Worm (Caenorhabditis elegans) whole organism, young adult: Measurements from ENCODE around the gene ZK1010.12.

ENCODE experiments used
- D2030.7 ChIP-seq: fragments of 200-800 bp; sonication (Bioruptor generic); IDR thresholded peaks from 2 replicates; pipeline ENCODE4 v1.3.6; 2022; ENCODE audit warnings: missing genetic modification reagents, missing genetic modification characterization, missing compliant biosample characterization
- F33H1.4 ChIP-seq: fragments of 200-800 bp; sonication (Bioruptor generic); IDR thresholded peaks from 2 replicates; pipeline ENCODE4 v1.3.6; 2022; ENCODE audit warnings: missing genetic modification reagents, missing genetic modification characterization, missing compliant biosample characterization
- F57A8.1 ChIP-seq: fragments of 200-800 bp; sonication (Bioruptor generic); optimal IDR thresholded peaks from 2 replicates; lab custom pipeline; 2018; ENCODE audit warnings: mild to moderate bottlenecking, missing genetic modification characterization, moderate library complexity, missing compliant biosample characterization
- T07F8.4 ChIP-seq: sonication (generic microtip); optimal IDR thresholded peaks from 2 replicates; lab custom pipeline; 2016; ENCODE audit warnings: mild to moderate bottlenecking, missing genetic modification characterization, moderate library complexity, missing compliant biosample characterization
- aptf-3 ChIP-seq: fragments of 200-800 bp; sonication (Bioruptor generic); IDR thresholded peaks from 2 replicates; pipeline ENCODE4 v1.3.6; 2022; ENCODE audit warnings: missing genetic modification characterization, missing compliant biosample characterization
- athp-1 ChIP-seq: sonication (generic microtip); optimal IDR thresholded peaks from 2 replicates; lab custom pipeline; 2017; ENCODE audit warnings: mild to moderate bottlenecking, missing genetic modification characterization, missing compliant biosample characterization
- attf-6 ChIP-seq: fragments of 200-800 bp; sonication (Bioruptor generic); IDR thresholded peaks from 2 replicates; pipeline ENCODE4 v1.3.6; 2022; ENCODE audit warnings: missing genetic modification reagents, missing genetic modification characterization, missing compliant biosample characterization
- cebp-1 ChIP-seq, 2 experiments: fragments of 200-800 bp in 1 of 2; sonication (Bioruptor generic) in 1 of 2; sonication (generic microtip) in 1 of 2; IDR thresholded peaks in 1 of 2; optimal IDR thresholded peaks in 1 of 2; 2 replicates each; pipeline versions ENCODE4 v1.3.6 to Lab custom; 2017 to 2022; ENCODE audit warnings: missing compliant biosample characterization in 2 of 2, missing genetic modification characterization in 2 of 2, mild to moderate bottlenecking in 1 of 2, missing genetic modification reagents in 1 of 2, moderate library complexity in 1 of 2
- ceh-58 ChIP-seq: fragments of 200-800 bp; sonication (Bioruptor generic); IDR thresholded peaks from 2 replicates; pipeline ENCODE4 v1.3.6; 2022; ENCODE audit warnings: missing genetic modification characterization, missing compliant biosample characterization
- chd-7 ChIP-seq: sonication (generic microtip); optimal IDR thresholded peaks from 2 replicates; lab custom pipeline; 2016; ENCODE audit warnings: mild to moderate bottlenecking, missing genetic modification characterization, moderate library complexity, missing compliant biosample characterization
- dox-1 ChIP-seq: fragments of 200-800 bp; sonication (Bioruptor generic); IDR thresholded peaks from 2 replicates; pipeline ENCODE4 v1.3.6; 2022; ENCODE audit warnings: missing genetic modification reagents, missing genetic modification characterization, missing compliant biosample characterization
- egl-18 ChIP-seq: fragments of 200-800 bp; sonication (Bioruptor generic); IDR thresholded peaks from 2 replicates; pipeline ENCODE4 v1.3.6; 2022; ENCODE audit warnings: missing genetic modification reagents, missing genetic modification characterization, missing compliant biosample characterization
- egrh-3 ChIP-seq: fragments of 200-800 bp; sonication (Bioruptor generic); IDR thresholded peaks from 2 replicates; pipeline ENCODE4 v1.3.6; 2022; ENCODE audit warnings: missing genetic modification reagents, missing genetic modification characterization, missing compliant biosample characterization
- ets-4 ChIP-seq: fragments of 200-800 bp; sonication (Bioruptor generic); optimal IDR thresholded peaks from 2 replicates; lab custom pipeline; 2018; ENCODE audit warnings: mild to moderate bottlenecking, missing genetic modification characterization, missing compliant biosample characterization
- hmg-1.2 ChIP-seq: fragments of 200-800 bp; sonication (Bioruptor generic); IDR thresholded peaks from 2 replicates; pipeline ENCODE4 v1.3.6; 2022; ENCODE audit warnings: missing genetic modification reagents, missing genetic modification characterization, missing compliant biosample characterization
- lin-35 ChIP-seq, 3 experiments: fragments of 150-350 bp in 2 of 3; sonication (generic microtip) in 1 of 3; optimal IDR thresholded peaks; 2 replicates each; lab custom pipeline; 2014 to 2018; ENCODE audit warnings: missing biosample characterization in 3 of 3, missing genetic modification characterization in 3 of 3, missing genetic modification reagents in 3 of 3
- lsl-1 ChIP-seq: fragments of 200-800 bp; sonication (Bioruptor generic); optimal IDR thresholded peaks from 2 replicates; lab custom pipeline; 2018; ENCODE audit warnings: mild to moderate bottlenecking, missing genetic modification characterization, moderate library complexity, missing compliant biosample characterization
- madf-6 ChIP-seq: fragments of 200-800 bp; sonication (Bioruptor generic); IDR thresholded peaks from 2 replicates; pipeline ENCODE4 v1.3.6; 2022; ENCODE audit warnings: missing genetic modification reagents, missing genetic modification characterization, missing compliant biosample characterization
- madf-8 ChIP-seq: fragments of 200-800 bp; sonication (Bioruptor generic); conservative IDR thresholded peaks from 2 replicates; pipeline ENCODE4 v1.3.6; 2022; ENCODE audit warnings: missing genetic modification reagents, missing genetic modification characterization, missing compliant biosample characterization
- nfya-1 ChIP-seq: sonication (generic microtip); optimal IDR thresholded peaks from 2 replicates; lab custom pipeline; 2017; ENCODE audit warnings: antibody characterized with exemption, missing compliant biosample characterization, missing genetic modification characterization, borderline replicate concordance; ENCODE audit not compliant: insufficient read depth
- nhr-80 ChIP-seq: sonication (generic microtip); optimal IDR thresholded peaks from 2 replicates; lab custom pipeline; 2016; ENCODE audit warnings: missing genetic modification characterization, missing compliant biosample characterization
- nhr-90 ChIP-seq: sonication (generic microtip); optimal IDR thresholded peaks from 2 replicates; lab custom pipeline; 2016; ENCODE audit warnings: missing genotype, mild to moderate bottlenecking, missing genetic modification characterization, missing compliant biosample characterization
- pha-4 ChIP-seq: fragments of 150-350 bp; sonication (generic microtip); optimal IDR thresholded peaks from 2 replicates; lab custom pipeline; 2014; ENCODE audit warnings: missing biosample characterization, missing genetic modification reagents, missing genetic modification characterization
- rec-8 ChIP-seq, 2 experiments: sonication (generic microtip); optimal IDR thresholded peaks; 2 replicates each; lab custom pipeline; 2016; ENCODE audit warnings: mild to moderate bottlenecking in 2 of 2, missing genetic modification characterization in 2 of 2, missing genetic modification reagents in 2 of 2, missing genotype in 2 of 2, missing biosample characterization in 1 of 2, missing compliant biosample characterization in 1 of 2, moderate library complexity in 1 of 2
- sdz-38 ChIP-seq: sonication (generic microtip); optimal IDR thresholded peaks from 2 replicates; lab custom pipeline; 2016; ENCODE audit warnings: missing genotype, missing genetic modification characterization, missing compliant biosample characterization
- sea-2 ChIP-seq: fragments of 200-800 bp; sonication (Bioruptor generic); IDR thresholded peaks from 2 replicates; pipeline ENCODE4 v1.3.6; 2022; ENCODE audit warnings: missing genetic modification characterization, missing compliant biosample characterization
- snpc-3.4 ChIP-seq: sonication (generic microtip); optimal IDR thresholded peaks from 2 replicates; lab custom pipeline; 2017; ENCODE audit warnings: missing genetic modification characterization, mild to moderate bottlenecking, missing compliant biosample characterization, antibody characterized with exemption, moderate library complexity, missing genotype, missing genetic modification reagents
- snpc-4 ChIP-seq, 5 experiments: fragments of 150-350 bp in 1 of 5; sonication (generic microtip) in 4 of 5; optimal IDR thresholded peaks; 2 replicates each; lab custom pipeline; 2014 to 2018; ENCODE audit warnings: missing genetic modification characterization in 5 of 5, missing biosample characterization in 3 of 5, antibody characterized with exemption in 2 of 5, mild to moderate bottlenecking in 2 of 5, missing compliant biosample characterization in 2 of 5, missing genotype in 2 of 5, moderate library complexity in 2 of 5, missing genetic modification reagents in 1 of 5
- unc-62 ChIP-seq: fragments of 150-350 bp; optimal IDR thresholded peaks from 2 replicates; lab custom pipeline; 2014; ENCODE audit warnings: missing biosample characterization, missing genetic modification reagents, missing genetic modification characterization
- xnd-1 ChIP-seq: sonication (generic microtip); optimal IDR thresholded peaks from 2 replicates; lab custom pipeline; 2016; ENCODE audit warnings: missing genotype, missing genetic modification reagents, missing genetic modification characterization, missing compliant biosample characterization
- ztf-25 ChIP-seq: fragments of 200-800 bp; sonication (Bioruptor generic); IDR thresholded peaks from 2 replicates; pipeline ENCODE4 v1.3.6; 2022; ENCODE audit warnings: missing genetic modification reagents, missing genetic modification characterization, missing compliant biosample characterization
- ztf-26 ChIP-seq: sonication (generic microtip); optimal IDR thresholded peaks from 2 replicates; lab custom pipeline; 2017; ENCODE audit warnings: missing genetic modification characterization, missing compliant biosample characterization
- ztf-28 ChIP-seq: fragments of 200-800 bp; sonication (Bioruptor generic); IDR thresholded peaks from 2 replicates; pipeline ENCODE4 v1.3.6; 2022; ENCODE audit warnings: missing genetic modification reagents, missing genetic modification characterization, missing compliant biosample characterization
- ztf-3 ChIP-seq: fragments of 200-800 bp; sonication (Bioruptor generic); optimal IDR thresholded peaks from 2 replicates; lab custom pipeline; 2018; ENCODE audit warnings: mild to moderate bottlenecking, missing genetic modification characterization, missing compliant biosample characterization

ZK1010.12 gene

DNA sequence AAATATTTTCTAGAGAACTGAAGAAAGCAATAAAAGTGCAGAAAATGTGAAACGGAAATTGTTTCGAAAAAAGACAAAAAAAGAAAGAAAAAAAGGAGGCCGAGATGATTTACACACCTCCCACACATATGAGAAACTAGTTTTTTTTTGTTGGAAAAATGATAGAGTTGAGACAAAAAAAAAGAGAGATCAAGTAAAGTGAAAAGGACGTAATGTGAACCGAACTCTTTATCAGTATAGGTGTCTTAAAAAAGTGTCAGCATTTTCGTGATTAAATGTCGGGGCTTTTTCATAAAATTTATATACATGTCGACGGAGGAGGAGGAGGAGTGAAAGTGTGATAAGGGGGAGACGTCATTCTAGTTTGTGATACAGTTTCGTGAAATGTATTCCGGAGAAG lies 31.8 kb upstream of the ZK1010.12 start:
- TF ChIP-seq chd-7 (tag; lab: Kevin White, UChicago) (no peak), F57A8.1 (no peak), snpc-3.4 (tag; lab: Kevin White, UChicago) (no peak), nhr-80 (tag; lab: Kevin White, UChicago) (peak; percentile 80), ztf-25 (no peak), dox-1 (GFP tag; lab: Robert Waterston, UW) (peak; percentile 29; the same call in 1 of the 2 replicates), T07F8.4 (tag; lab: Kevin White, UChicago) (no peak), ztf-3 (GFP tag; lab: Kevin White, UChicago) (no peak), sdz-38 (tag; lab: Kevin White, UChicago) (no peak), F33H1.4 (GFP tag; lab: Robert Waterston, UW) (no peak), egrh-3 (GFP tag; lab: Robert Waterston, UW) (no peak)

DNA sequence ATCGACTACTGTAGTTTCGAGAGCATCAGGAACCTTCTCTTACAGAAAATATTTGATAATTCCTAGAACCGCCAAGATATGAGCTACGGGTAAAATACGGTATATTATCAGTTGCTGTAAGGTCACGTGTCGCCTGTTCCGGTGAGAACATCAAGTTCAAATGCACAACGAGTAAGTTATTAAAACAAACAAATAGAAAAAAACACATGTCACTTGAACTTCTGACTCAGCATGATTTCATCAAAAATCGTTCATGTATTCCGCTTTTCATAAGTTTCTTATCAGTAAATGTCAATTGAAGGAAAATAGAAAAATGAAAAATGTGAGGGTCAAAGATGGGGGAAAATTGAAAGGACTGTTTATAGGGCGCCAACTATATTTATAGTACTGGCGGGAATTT lies 30.4 kb upstream of the ZK1010.12 start:
- TF ChIP-seq cebp-1 (GFP tag; IDR thresholded peaks at IDR 0.05; lab: Robert Waterston, UW): no peak
- TF ChIP-seq cebp-1 (tag; optimal IDR thresholded peaks at IDR 0.05; lab: Kevin White, UChicago): peak; percentile 25
- TF ChIP-seq ets-4: no peak
- TF ChIP-seq pha-4: peak; percentile 54
- peak; percentile 74 for TF ChIP-seq unc-62
- peak; percentile 73 for TF ChIP-seq nhr-80 (tag; lab: Kevin White, UChicago)

DNA sequence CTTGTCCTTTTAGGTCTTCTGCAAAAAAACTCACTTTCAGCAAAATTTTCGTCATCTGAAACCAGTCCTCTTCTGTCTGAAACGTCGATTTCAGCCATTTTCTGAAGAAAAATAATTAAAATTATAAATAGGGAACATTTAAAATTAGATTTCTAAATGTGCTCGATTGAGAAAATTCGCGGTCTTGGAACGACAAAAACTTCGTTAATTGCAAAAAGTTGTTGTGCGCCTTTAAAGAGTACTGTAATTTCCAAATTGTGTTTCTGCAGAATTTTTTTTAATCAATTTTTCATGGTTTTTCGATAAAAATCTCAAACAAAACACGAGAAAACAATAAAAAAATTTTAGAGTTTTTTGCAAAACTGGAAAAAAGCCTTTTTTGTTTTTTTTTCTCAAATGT lies 24.2 kb upstream of the ZK1010.12 start, which contains the start of gene ttm-1:
Gene ttm-1 (minus strand): TSS at position 101 of the 400 bp plus-strand sequence.
- no peak for TF ChIP-seq nfya-1 (tag; lab: Kevin White, UChicago)
- no peak for TF ChIP-seq sea-2
- no peak for TF ChIP-seq ceh-58 (GFP tag; lab: Robert Waterston, UW)
- no peak for TF ChIP-seq madf-6 (GFP tag; lab: Robert Waterston, UW)
- TF ChIP-seq rec-8 (tag; optimal IDR thresholded peaks at IDR 0.05; lab: Kevin White, UChicago): no peak
- TF ChIP-seq snpc-4 (GFP tag; optimal IDR thresholded peaks at IDR 0.05; lab: Kevin White, UChicago): no peak
- no peak for TF ChIP-seq snpc-4 (tag; optimal IDR thresholded peaks at IDR 0.05; lab: Kevin White, UChicago)
- no peak for TF ChIP-seq lin-35 (GFP tag; optimal IDR thresholded peaks at IDR 0.05; lab: Kevin White, UChicago)
- TF ChIP-seq egl-18 (GFP tag; lab: Robert Waterston, UW): no peak
- TF ChIP-seq nhr-90 (tag; lab: Kevin White, UChicago): no peak

DNA sequence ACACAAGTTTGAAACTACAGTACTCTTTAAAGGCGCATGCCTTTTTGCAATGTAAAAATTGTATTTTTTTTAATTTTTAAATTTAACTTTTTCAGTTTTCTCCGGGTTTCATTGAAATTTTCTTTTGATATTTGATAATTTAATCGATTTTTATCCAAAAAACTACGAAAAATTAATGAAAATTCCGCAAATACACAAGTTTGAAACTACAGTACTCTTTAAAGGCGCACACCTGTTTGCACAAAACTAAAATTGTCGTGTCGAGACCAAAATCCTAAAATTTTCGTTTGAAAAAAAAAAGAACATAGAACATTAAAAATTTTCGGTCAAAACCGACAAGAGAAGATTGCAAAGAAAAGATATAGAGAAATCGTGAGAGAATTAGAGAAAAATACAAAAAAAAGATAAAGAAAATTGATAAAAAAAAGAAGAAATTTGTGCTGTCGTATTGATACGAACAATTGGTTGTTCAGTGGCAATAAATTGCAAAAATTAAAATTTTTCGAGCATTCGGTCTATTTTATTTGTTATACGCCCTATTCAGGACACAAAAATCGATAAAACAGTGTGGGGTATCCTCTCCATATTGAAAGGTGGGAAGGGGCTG lies 23.6 kb upstream of the ZK1010.12 start:
- TF ChIP-seq sea-2 (no peak), nhr-80 (tag; lab: Kevin White, UChicago) (peak; percentile 63), madf-6 (GFP tag; lab: Robert Waterston, UW) (peak; percentile 67; the same call in 1 of the 2 replicates), F33H1.4 (GFP tag; lab: Robert Waterston, UW) (peak; percentile 69), xnd-1 (peak; percentile 80), lsl-1 (GFP tag; lab: Kevin White, UChicago) (peak; percentile 93), ztf-3 (GFP tag; lab: Kevin White, UChicago) (no peak), madf-8 (GFP tag; lab: Robert Waterston, UW) (peak; percentile 58), hmg-1.2 (GFP tag; lab: Robert Waterston, UW) (peak; percentile 44; the same call in 1 of the 2 replicates), D2030.7 (GFP tag; lab: Robert Waterston, UW) (0 out of 2 replicates have a peak, but pooled peaks have one; percentile 29), ztf-26 (tag; lab: Kevin White, UChicago) (no peak), athp-1 (tag; lab: Kevin White, UChicago) (peak; percentile 2), aptf-3 (GFP tag; lab: Robert Waterston, UW) (no peak), ztf-28 (no peak), attf-6 (GFP tag; lab: Robert Waterston, UW) (no peak)
- TF ChIP-seq, all 124 proteins: peak for 9
